Fruit fly (Drosophila melanogaster) whole organism, embryonic: ENCODE measurements around the gene Pgant2.
A peak's percentile ranks its signal among the peaks of the same experiment; 100 is the strongest.

Experiments
- Aef1 ChIP-seq: fragments of 200-800 bp; sonication (Bioruptor generic); IDR thresholded peaks from 3 replicates; pipeline ENCODE4 v1.3.6; 2022; ENCODE audit warnings: missing biosample characterization, missing genetic modification characterization
- Bteb2 ChIP-seq: fragments of 200-800 bp; sonication (Bioruptor generic); optimal IDR thresholded peaks from 2 replicates; lab custom pipeline; 2016; ENCODE audit warnings: missing biosample characterization, missing genetic modification characterization
- CG1024 ChIP-seq: fragments of 200-800 bp; sonication (Bioruptor generic); IDR thresholded peaks from 2 replicates; pipeline ENCODE4 v1.3.6; 2022; ENCODE audit warnings: missing biosample characterization, missing genetic modification characterization
- CG10321 ChIP-seq: fragments of 200-800 bp; sonication (Bioruptor generic); IDR thresholded peaks from 2 replicates; pipeline ENCODE4 v1.3.6; 2022; ENCODE audit warnings: missing biosample characterization, missing genetic modification characterization
- CG10543 ChIP-seq: fragments of 200-800 bp; sonication (Bioruptor generic); optimal IDR thresholded peaks from 3 replicates; lab custom pipeline; 2017; ENCODE audit warnings: missing biosample characterization, mild to moderate bottlenecking, missing genetic modification characterization, moderate library complexity
- CG10565 ChIP-seq: fragments of 200-800 bp; sonication (Bioruptor generic); optimal IDR thresholded peaks from 3 replicates; lab custom pipeline; 2016; ENCODE audit warnings: missing biosample characterization, mild to moderate bottlenecking, missing genetic modification characterization
- CG10959 ChIP-seq: fragments of 200-800 bp; sonication (Bioruptor generic); IDR thresholded peaks from 2 replicates; pipeline ENCODE4 v1.3.6; 2022; ENCODE audit warnings: missing biosample characterization, missing genetic modification characterization
- CG11504 ChIP-seq: fragments of 200-800 bp; sonication (Bioruptor generic); optimal IDR thresholded peaks from 3 replicates; lab custom pipeline; 2019; ENCODE audit warnings: missing biosample characterization, mild to moderate bottlenecking, missing genetic modification characterization, moderate library complexity
- CG11696 ChIP-seq: fragments of 200-800 bp; sonication (Bioruptor generic); IDR thresholded peaks from 2 replicates; pipeline ENCODE4 v1.3.6; 2022; ENCODE audit warnings: missing biosample characterization, missing genetic modification characterization
- CG1233 ChIP-seq: fragments of 200-800 bp; sonication (Bioruptor generic); optimal IDR thresholded peaks from 4 replicates; lab custom pipeline; 2018; ENCODE audit warnings: missing biosample characterization, mild to moderate bottlenecking, missing genetic modification characterization
- CG12769 ChIP-seq: fragments of 200-800 bp; sonication (Bioruptor generic); optimal IDR thresholded peaks from 2 replicates; lab custom pipeline; 2019; ENCODE audit warnings: missing biosample characterization, mild to moderate bottlenecking, missing genetic modification characterization, moderate library complexity
- CG13287 ChIP-seq: fragments of 200-800 bp; sonication (Bioruptor generic); IDR thresholded peaks from 2 replicates; pipeline ENCODE4 v1.3.6; 2022; ENCODE audit warnings: missing biosample characterization, missing genetic modification characterization; ENCODE audit not compliant: partially characterized antibody
- CG14050 ChIP-seq: fragments of 200-800 bp; sonication (Bioruptor generic); IDR thresholded peaks from 3 replicates; pipeline ENCODE4 v1.3.6; 2022; ENCODE audit warnings: missing biosample characterization, missing genetic modification characterization
- CG14860 ChIP-seq: fragments of 200-800 bp; sonication (Bioruptor generic); IDR thresholded peaks from 3 replicates; pipeline ENCODE4 v1.3.6; 2022; ENCODE audit warnings: missing biosample characterization, missing genetic modification characterization; ENCODE audit not compliant: partially characterized antibody
- CG15479 ChIP-seq: fragments of 200-800 bp; sonication (Bioruptor generic); optimal IDR thresholded peaks from 3 replicates; lab custom pipeline; 2019; ENCODE audit warnings: missing biosample characterization, mild to moderate bottlenecking, missing genetic modification characterization, moderate library complexity
- CG1603 ChIP-seq: fragments of 200-800 bp; sonication (Bioruptor generic); optimal IDR thresholded peaks from 2 replicates; lab custom pipeline; 2019; ENCODE audit warnings: missing biosample characterization, mild to moderate bottlenecking, missing genetic modification characterization, moderate library complexity
- CG1647 ChIP-seq: fragments of 200-800 bp; sonication (Bioruptor generic); optimal IDR thresholded peaks from 3 replicates; lab custom pipeline; 2016; ENCODE audit warnings: missing biosample characterization, missing genetic modification characterization
- CG2712 ChIP-seq: fragments of 200-800 bp; optimal IDR thresholded peaks from 3 replicates; lab custom pipeline; 2019; ENCODE audit warnings: missing biosample characterization, mild to moderate bottlenecking, missing genetic modification characterization, moderate library complexity
- CG3065 ChIP-seq: fragments of 200-800 bp; sonication (Bioruptor generic); optimal IDR thresholded peaks from 2 replicates; lab custom pipeline; 2016; ENCODE audit warnings: missing biosample characterization, missing genetic modification characterization
- CG32532 ChIP-seq: fragments of 200-800 bp; sonication (Bioruptor generic); IDR thresholded peaks from 2 replicates; pipeline ENCODE4 v1.3.6; 2022; ENCODE audit warnings: missing biosample characterization, missing genetic modification characterization
- CG34224 ChIP-seq: fragments of 200-800 bp; sonication (Bioruptor generic); IDR thresholded peaks from 3 replicates; pipeline ENCODE4 v1.3.6; 2022; ENCODE audit warnings: missing biosample characterization, missing genetic modification characterization; ENCODE audit not compliant: partially characterized antibody
- CG4730 ChIP-seq: fragments of 200-800 bp; sonication (Bioruptor generic); IDR thresholded peaks from 2 replicates; pipeline ENCODE4 v1.3.6; 2022; ENCODE audit warnings: missing biosample characterization, missing genetic modification characterization
- CG4820 ChIP-seq: fragments of 200-800 bp; sonication (Bioruptor generic); optimal IDR thresholded peaks from 3 replicates; lab custom pipeline; 2016; ENCODE audit warnings: missing biosample characterization, missing genetic modification characterization
- CG6854 ChIP-seq: fragments of 200-800 bp; sonication (Bioruptor generic); optimal IDR thresholded peaks from 3 replicates; lab custom pipeline; 2017; ENCODE audit warnings: missing biosample characterization, mild to moderate bottlenecking, missing genetic modification characterization
- CG7271 ChIP-seq: fragments of 200-800 bp; sonication (Bioruptor generic); optimal IDR thresholded peaks from 2 replicates; lab custom pipeline; 2018; ENCODE audit warnings: missing biosample characterization, mild to moderate bottlenecking, missing genetic modification characterization, moderate library complexity
- CkIIα-i1 ChIP-seq: fragments of 200-800 bp; sonication (Bioruptor generic); IDR thresholded peaks from 2 replicates; pipeline ENCODE4 v1.3.6; 2022; ENCODE audit warnings: missing biosample characterization, missing genetic modification characterization
- Dip3 ChIP-seq: fragments of 200-800 bp; sonication (Bioruptor generic); optimal IDR thresholded peaks from 3 replicates; lab custom pipeline; 2016; ENCODE audit warnings: missing biosample characterization, missing genetic modification characterization
- HLH4C ChIP-seq: fragments of 200-800 bp; sonication (Bioruptor generic); IDR thresholded peaks from 3 replicates; pipeline ENCODE4 v1.3.6; 2022; ENCODE audit warnings: missing biosample characterization, missing genetic modification characterization; ENCODE audit not compliant: partially characterized antibody
- Mad ChIP-seq: fragments of 200-800 bp; sonication (Bioruptor generic); optimal IDR thresholded peaks from 2 replicates; lab custom pipeline; 2016; ENCODE audit warnings: missing biosample characterization, missing genetic modification characterization
- NfI ChIP-seq: fragments of 200-800 bp; sonication (Bioruptor generic); optimal IDR thresholded peaks from 3 replicates; lab custom pipeline; 2018; ENCODE audit warnings: missing biosample characterization, mild to moderate bottlenecking, missing genetic modification characterization, moderate library complexity
- Oli ChIP-seq: fragments of 200-800 bp; sonication (Bioruptor generic); optimal IDR thresholded peaks from 2 replicates; lab custom pipeline; 2018; ENCODE audit warnings: missing biosample characterization, mild to moderate bottlenecking, missing genetic modification characterization, moderate library complexity
- Optix ChIP-seq: fragments of 200-800 bp; sonication (Bioruptor generic); IDR thresholded peaks from 3 replicates; pipeline ENCODE4 v1.3.6; 2022; ENCODE audit warnings: missing biosample characterization, missing genetic modification characterization
- PHDP ChIP-seq: fragments of 200-800 bp; sonication (Bioruptor generic); optimal IDR thresholded peaks from 3 replicates; lab custom pipeline; 2018; ENCODE audit warnings: missing biosample characterization, mild to moderate bottlenecking, missing genetic modification characterization, moderate library complexity
- Sox100B ChIP-seq: fragments of 200-800 bp; sonication (Bioruptor generic); optimal IDR thresholded peaks from 3 replicates; lab custom pipeline; 2018; ENCODE audit warnings: missing biosample characterization, mild to moderate bottlenecking, missing genetic modification characterization
- al ChIP-seq: fragments of 200-800 bp; sonication (Bioruptor generic); IDR thresholded peaks from 2 replicates; pipeline ENCODE4 v1.3.6; 2022; ENCODE audit warnings: missing biosample characterization, missing genetic modification characterization
- ase ChIP-seq: fragments of 200-800 bp; sonication (Bioruptor generic); IDR thresholded peaks from 3 replicates; pipeline ENCODE4 v1.3.6; 2022; ENCODE audit warnings: missing biosample characterization, missing genetic modification characterization
- cad ChIP-seq: fragments of >200 bp; optimal IDR thresholded peaks from 2 replicates; lab custom pipeline; 2017; ENCODE audit warnings: missing biosample characterization, missing genetic modification characterization
- chm ChIP-seq: fragments of 200-800 bp; sonication (Bioruptor generic); IDR thresholded peaks from 2 replicates; pipeline ENCODE4 v1.3.6; 2022; ENCODE audit warnings: missing biosample characterization, missing genetic modification characterization
- danr ChIP-seq: fragments of 200-800 bp; sonication (Bioruptor generic); IDR thresholded peaks from 2 replicates; pipeline ENCODE4 v1.3.6; 2022; ENCODE audit warnings: missing biosample characterization, missing genetic modification characterization
- gcm2 ChIP-seq: fragments of 200-800 bp; sonication (Bioruptor generic); optimal IDR thresholded peaks from 2 replicates; lab custom pipeline; 2016; ENCODE audit warnings: missing biosample characterization, missing genetic modification characterization
- grau ChIP-seq: fragments of 200-800 bp; optimal IDR thresholded peaks from 3 replicates; lab custom pipeline; 2019; ENCODE audit warnings: missing biosample characterization, mild to moderate bottlenecking, missing genetic modification characterization, moderate library complexity
- her ChIP-seq: fragments of 200-800 bp; sonication (Bioruptor generic); optimal IDR thresholded peaks from 2 replicates; lab custom pipeline; 2016; ENCODE audit warnings: missing biosample characterization, missing genetic modification characterization
- kay ChIP-seq: fragments of 200-800 bp; sonication (Bioruptor generic); optimal IDR thresholded peaks from 2 replicates; lab custom pipeline; 2016; ENCODE audit warnings: missing biosample characterization, missing genetic modification characterization
- knrl ChIP-seq: fragments of 200-800 bp; sonication (Bioruptor generic); IDR thresholded peaks from 3 replicates; pipeline ENCODE4 v1.3.6; 2022; ENCODE audit warnings: missing biosample characterization, missing genetic modification characterization; ENCODE audit not compliant: partially characterized antibody
- maf-S ChIP-seq: fragments of 200-800 bp; sonication (Bioruptor generic); optimal IDR thresholded peaks from 2 replicates; lab custom pipeline; 2016; ENCODE audit warnings: missing biosample characterization, missing genetic modification characterization
- mld ChIP-seq: fragments of 200-800 bp; sonication (Bioruptor generic); IDR thresholded peaks from 3 replicates; pipeline ENCODE4 v1.3.6; 2022; ENCODE audit warnings: missing biosample characterization, missing genetic modification characterization; ENCODE audit not compliant: partially characterized antibody
- nau ChIP-seq: fragments of 200-800 bp; sonication (Bioruptor generic); optimal IDR thresholded peaks from 3 replicates; lab custom pipeline; 2017; ENCODE audit warnings: missing biosample characterization, mild to moderate bottlenecking, missing genetic modification characterization, missing genetic modification reagents
- pum ChIP-seq: fragments of 200-800 bp; sonication (Bioruptor generic); optimal IDR thresholded peaks from 2 replicates; lab custom pipeline; 2016; ENCODE audit warnings: missing biosample characterization, missing genetic modification characterization
- scrt ChIP-seq: fragments of 200-800 bp; sonication (Bioruptor generic); optimal IDR thresholded peaks from 2 replicates; lab custom pipeline; 2018; ENCODE audit warnings: missing biosample characterization, mild to moderate bottlenecking, missing genetic modification characterization, moderate library complexity
- stwl ChIP-seq: fragments of 200-800 bp; sonication (Bioruptor generic); optimal IDR thresholded peaks from 3 replicates; lab custom pipeline; 2018; ENCODE audit warnings: missing biosample characterization, mild to moderate bottlenecking, missing genetic modification characterization, moderate library complexity
- usp ChIP-seq: fragments of >200 bp; optimal IDR thresholded peaks from 2 replicates; lab custom pipeline; 2017; ENCODE audit warnings: missing biosample characterization, missing genetic modification characterization

The Pgant2 gene

DNA sequence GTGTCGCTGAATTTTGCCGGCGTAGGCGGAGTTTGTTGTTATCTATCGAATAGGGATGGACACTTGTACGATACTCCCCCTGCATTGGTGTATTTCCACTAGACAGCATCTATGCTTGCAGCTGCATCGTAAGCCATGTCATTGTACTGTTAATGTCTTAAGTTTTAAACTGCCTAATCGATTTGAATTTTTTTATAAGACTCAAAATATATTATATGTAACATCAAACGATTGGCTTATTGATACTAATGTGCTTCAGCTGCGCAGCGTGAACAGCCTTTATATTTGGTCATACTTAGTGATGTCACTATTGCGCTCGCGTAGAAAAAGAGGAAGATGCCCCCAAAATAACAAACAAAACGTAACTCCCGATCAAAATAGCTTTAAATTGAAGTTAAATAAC lies 49.8 kb downstream of the Pgant2 start, which contains the start of the genes CG9662 and Ptpa (continued):
- TF ChIP-seq gcm2 (peak; percentile 15), CG14860 (GFP tag; lab: Robert Waterston, UW) (peak; percentile 88), CG10543 (GFP tag; lab: Kevin White, UChicago) (peak; percentile 45), CG34224 (GFP tag; lab: Robert Waterston, UW) (peak; percentile 83), Oli (peak; percentile 64), CG13287 (GFP tag; lab: Robert Waterston, UW) (peak; percentile 93), CG2712 (tag; lab: Kevin White, UChicago) (peak; percentile 87), Dip3 (GFP tag; lab: Kevin White, UChicago) (peak; percentile 85), CG11696 (GFP tag; lab: Robert Waterston, UW) (no peak), CG1233 (GFP tag; lab: Kevin White, UChicago) (peak; percentile 55), her (peak; percentile 71), CG11504 (tag; lab: Kevin White, UChicago) (peak; percentile 74), knrl (GFP tag; lab: Robert Waterston, UW) (peak; percentile 98), CG1603 (peak; percentile 89), Bteb2 (GFP tag; lab: Kevin White, UChicago) (peak; percentile 81), CG15479 (no peak), CG4730 (GFP tag; lab: Robert Waterston, UW) (peak; percentile 64), CG6854 (GFP tag; lab: Kevin White, UChicago) (no peak), Aef1 (peak; percentile 95), CG10565 (GFP tag; lab: Kevin White, UChicago) (no peak), CG10321 (GFP tag; lab: Robert Waterston, UW) (no peak), ase (GFP tag; lab: Robert Waterston, UW) (peak; percentile 52; the same call in 1 of the 3 replicates), CG7271 (tag; lab: Kevin White, UChicago) (peak; percentile 7), CkIIα-i1 (GFP tag; lab: Robert Waterston, UW) (no peak), pum (GFP tag; lab: Kevin White, UChicago) (peak; percentile 88), Mad (GFP tag; lab: Kevin White, UChicago) (peak; percentile 75), Sox100B (GFP tag; lab: Kevin White, UChicago) (no peak), PHDP (tag; lab: Kevin White, UChicago) (peak; percentile 76), CG1647 (GFP tag; lab: Kevin White, UChicago) (peak; percentile 75), CG4820 (GFP tag; lab: Kevin White, UChicago) (peak; percentile 80), cad (GFP tag; lab: Kevin White, UChicago) (no peak), nau (GFP tag; lab: Kevin White, UChicago) (no peak), CG32532 (GFP tag; lab: Robert Waterston, UW) (peak; percentile 80), NfI (GFP tag; lab: Kevin White, UChicago) (peak; percentile 82), stwl (tag; lab: Kevin White, UChicago) (peak; percentile 85), scrt (GFP tag; lab: Kevin White, UChicago) (peak; percentile 39), CG1024 (GFP tag; lab: Robert Waterston, UW) (peak; percentile 53; the same call in 1 of the 2 replicates), usp (GFP tag; lab: Kevin White, UChicago) (no peak), CG10959 (GFP tag; lab: Robert Waterston, UW) (peak; percentile 60), mld (GFP tag; lab: Robert Waterston, UW) (0 out of 3 replicates have a peak, but pooled peaks have one; percentile 44), HLH4C (GFP tag; lab: Robert Waterston, UW) (peak; percentile 88), CG14050 (no peak; the same call in 2 of the 3 replicates), Optix (GFP tag; lab: Robert Waterston, UW) (peak; percentile 82), kay (GFP tag; lab: Kevin White, UChicago) (peak; percentile 32), chm (GFP tag; lab: Robert Waterston, UW) (no peak), grau (peak; percentile 79), al (GFP tag; lab: Robert Waterston, UW) (peak; percentile 73), CG12769 (tag; lab: Kevin White, UChicago) (peak; percentile 87), maf-S (GFP tag; lab: Kevin White, UChicago) (peak; percentile 85), CG3065 (GFP tag; lab: Kevin White, UChicago) (peak; percentile 63), danr (GFP tag; lab: Robert Waterston, UW) (peak; percentile 60)
